Worm (Caenorhabditis elegans): ENCODE measurements around the gene nlt-1.

ce11 chrII:10039799-10040198 is 38.9 kb upstream of the nlt-1 start, which contains the start of gene let-268:
- no peak for TF ChIP-seq him-1 (tag; optimal IDR thresholded peaks at IDR 0.05)
- no peak for TF ChIP-seq W03F9.2 (tag; optimal IDR thresholded peaks at IDR 0.05)
- no peak for TF ChIP-seq dao-5 (tag; optimal IDR thresholded peaks at IDR 0.05)

Measured in whole organism, L4/young adult.